Fruit fly (Drosophila melanogaster) whole organism, pupa: ENCODE results near the gene Qsox2.

Experiments
- CG10348 ChIP-seq: fragments of 200-800 bp; sonication (Bioruptor generic); IDR thresholded peaks from 2 replicates; pipeline ENCODE4 v1.3.6; 2022; ENCODE audit warnings: missing biosample characterization, missing genetic modification characterization
- CG32121 ChIP-seq: fragments of 200-800 bp; sonication (Bioruptor generic); IDR thresholded peaks from 2 replicates; pipeline ENCODE4 v1.3.6; 2022; ENCODE audit warnings: missing biosample characterization, missing genetic modification characterization
- CG9948 ChIP-seq: fragments of 200-800 bp; sonication (Bioruptor generic); optimal IDR thresholded peaks from 2 replicates; lab custom pipeline; 2018; ENCODE audit warnings: missing biosample characterization, mild to moderate bottlenecking, missing genetic modification characterization, moderate library complexity
- EcR ChIP-seq: fragments of 200-800 bp; sonication (Bioruptor generic); optimal IDR thresholded peaks from 3 replicates; lab custom pipeline; 2019; ENCODE audit warnings: missing biosample characterization, missing genetic modification characterization, mild to moderate bottlenecking, moderate library complexity, missing genetic modification reagents
- gl ChIP-seq: fragments of 200-800 bp; sonication (Bioruptor generic); optimal IDR thresholded peaks from 2 replicates; lab custom pipeline; 2018; ENCODE audit warnings: missing biosample characterization, mild to moderate bottlenecking, missing genetic modification characterization

DNA sequence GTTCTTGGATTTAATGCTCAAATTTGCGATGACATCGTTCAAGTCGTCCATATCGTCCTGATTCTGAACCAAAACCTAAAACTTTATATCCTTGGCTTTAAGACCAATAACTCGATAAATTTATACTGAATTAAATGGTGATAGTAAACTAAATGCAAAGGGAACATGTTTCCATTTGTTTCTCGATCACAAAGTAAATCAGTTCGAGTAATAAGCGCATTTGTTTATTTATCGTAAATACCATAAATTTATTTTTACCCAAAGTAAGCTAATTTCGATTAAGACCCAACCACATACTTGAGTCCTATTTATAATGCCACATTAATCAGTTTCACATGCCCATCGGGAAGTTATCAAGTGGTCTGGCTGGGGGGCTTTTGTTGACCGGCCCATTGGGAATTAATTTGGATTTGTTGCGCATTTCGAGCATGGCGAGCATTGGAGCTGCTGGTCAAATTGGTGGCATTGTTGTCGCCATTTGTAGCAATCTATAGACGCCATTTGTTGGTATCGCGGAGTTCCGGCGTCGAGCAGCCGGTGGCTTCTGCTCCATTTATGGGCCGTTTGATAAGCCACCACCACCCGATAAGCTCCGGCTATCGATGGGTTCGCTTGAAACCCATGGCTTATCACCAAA is 44.0 kb upstream of the Qsox2 start, which contains the start of gene CG31174:
- TF ChIP-seq gl (tag; lab: Kevin White, UChicago) = no peak
- TF ChIP-seq CG32121 (GFP tag; lab: Robert Waterston, UW) = no peak
- TF ChIP-seq CG10348 (GFP tag; lab: Robert Waterston, UW) = no peak
- TF ChIP-seq EcR = no peak
- TF ChIP-seq CG9948 = no peak
